Worm (Caenorhabditis elegans) whole organism, early embryonic: ENCODE data around the gene mrpl-46.

Experiments
- B0310.2 ChIP-seq: sonication (generic microtip); optimal IDR thresholded peaks from 2 replicates; lab custom pipeline; 2016; ENCODE audit warnings: mild to moderate bottlenecking, missing genetic modification characterization, missing compliant biosample characterization
- ama-1 ChIP-seq: fragments of 150-350 bp; optimal IDR thresholded peaks from 2 replicates; lab custom pipeline; 2014
- ceh-13 ChIP-seq: fragments of 200-800 bp; sonication (Bioruptor generic); optimal IDR thresholded peaks from 2 replicates; lab custom pipeline; 2018; ENCODE audit warnings: mild to moderate bottlenecking, missing genetic modification characterization, missing compliant biosample characterization
- ets-7 ChIP-seq: sonication (generic microtip); optimal IDR thresholded peaks from 2 replicates; lab custom pipeline; 2016; ENCODE audit warnings: missing genotype, missing genetic modification characterization, missing compliant biosample characterization
- flt-1 ChIP-seq: fragments of 200-800 bp; sonication (Bioruptor generic); IDR thresholded peaks from 2 replicates; pipeline ENCODE4 v1.3.6; 2022; ENCODE audit warnings: missing genetic modification characterization, missing compliant biosample characterization
- hmbx-1 ChIP-seq: sonication (generic microtip); optimal IDR thresholded peaks from 2 replicates; lab custom pipeline; 2016; ENCODE audit warnings: mild to moderate bottlenecking, missing genetic modification characterization, missing compliant biosample characterization
- hmg-4 ChIP-seq: fragments of 200-800 bp; sonication (Bioruptor generic); optimal IDR thresholded peaks from 2 replicates; lab custom pipeline; 2018; ENCODE audit warnings: mild to moderate bottlenecking, missing genetic modification characterization, missing compliant biosample characterization
- pes-1 ChIP-seq: fragments of 200-800 bp; sonication (Bioruptor generic); IDR thresholded peaks from 2 replicates; pipeline ENCODE4 v1.3.6; 2022; ENCODE audit warnings: missing genetic modification reagents, missing genetic modification characterization, missing compliant biosample characterization
- scrt-1 ChIP-seq: fragments of 200-800 bp; sonication (Bioruptor generic); IDR thresholded peaks from 2 replicates; pipeline ENCODE4 v1.3.6; 2022; ENCODE audit warnings: missing genetic modification characterization, missing compliant biosample characterization
- sea-1 ChIP-seq: fragments of 200-800 bp; sonication (Bioruptor generic); conservative IDR thresholded peaks from 2 replicates; pipeline ENCODE4 v1.3.6; 2022; ENCODE audit warnings: missing genetic modification characterization, missing compliant biosample characterization
- tbx-11 ChIP-seq: fragments of 200-800 bp; sonication (Bioruptor generic); IDR thresholded peaks from 2 replicates; pipeline ENCODE4 v1.3.6; 2022; ENCODE audit warnings: missing genetic modification characterization, missing compliant biosample characterization
- tbx-37 ChIP-seq: fragments of 200-800 bp; sonication (Bioruptor generic); conservative IDR thresholded peaks from 2 replicates; pipeline ENCODE4 v1.3.6; 2022; ENCODE audit warnings: missing genetic modification reagents, missing genetic modification characterization, missing compliant biosample characterization

DNA sequence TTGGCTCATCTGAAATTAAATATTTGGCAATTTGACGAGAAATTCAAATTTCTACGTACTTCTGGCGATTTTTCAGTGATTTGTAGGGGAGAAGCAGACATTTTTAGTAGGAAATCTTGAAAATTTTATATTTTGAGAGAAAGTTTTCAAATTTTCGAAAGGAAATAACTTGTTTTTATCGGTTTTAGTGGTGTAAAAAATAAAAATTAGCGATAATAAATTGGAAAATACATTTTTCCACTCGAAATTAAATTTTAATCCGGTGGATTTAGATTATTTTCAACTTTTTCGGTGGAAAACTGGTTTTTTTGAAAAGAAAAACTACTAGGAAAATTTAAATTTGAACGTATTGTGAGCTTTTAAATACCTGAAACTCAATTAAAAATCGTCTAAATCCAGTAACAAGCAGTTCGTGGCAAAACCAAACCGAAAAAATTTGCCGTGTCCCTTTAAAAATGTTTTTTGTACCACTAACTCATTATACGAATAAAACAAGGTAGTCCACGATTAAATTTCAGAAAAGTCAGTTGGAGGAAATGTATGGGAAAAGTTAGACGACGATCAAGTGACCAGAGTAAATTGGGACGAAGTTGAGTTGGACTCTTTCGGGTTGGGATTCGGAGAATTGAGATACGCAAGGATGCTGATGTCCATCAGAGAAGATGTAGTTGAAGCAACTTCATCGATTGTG lies 31.3 kb downstream of the mrpl-46 start, which contains the start of the genes madf-1 and Y55F3BR.10:
- TF ChIP-seq ama-1 (lab: Kevin White, UChicago): no peak
- no peak for TF ChIP-seq scrt-1
- TF ChIP-seq tbx-11: no peak
- no peak for TF ChIP-seq ets-7 (tag; lab: Kevin White, UChicago)
- TF ChIP-seq flt-1 (GFP tag; lab: Robert Waterston, UW): no peak
- no peak for TF ChIP-seq hmg-4 (GFP tag; lab: Kevin White, UChicago)
- TF ChIP-seq sea-1 (GFP tag; lab: Robert Waterston, UW): no peak
- TF ChIP-seq pes-1 (GFP tag; lab: Robert Waterston, UW): no peak
- TF ChIP-seq B0310.2 (tag; lab: Kevin White, UChicago): no peak
- no peak for TF ChIP-seq tbx-37
- no peak for TF ChIP-seq hmbx-1 (tag; lab: Kevin White, UChicago)
- TF ChIP-seq ceh-13: no peak
